Worm (Caenorhabditis elegans) whole organism, midembryonic: ENCODE measurements around the gene T03F6.10.

Experiments used
- flt-1 ChIP-seq: fragments of 200-800 bp; sonication (Bioruptor generic); IDR thresholded peaks from 2 replicates; pipeline ENCODE4 v1.3.6; 2022; ENCODE audit warnings: missing genetic modification characterization, missing compliant biosample characterization
- med-1 ChIP-seq: sonication (generic microtip); optimal IDR thresholded peaks from 2 replicates; lab custom pipeline; 2017; ENCODE audit warnings: missing genetic modification characterization, mild to moderate bottlenecking, missing compliant biosample characterization, antibody characterized with exemption, missing genetic modification reagents; ENCODE audit not compliant: insufficient read depth
- ztf-23 ChIP-seq: fragments of 200-800 bp; sonication (Bioruptor generic); IDR thresholded peaks from 2 replicates; pipeline ENCODE4 v1.3.6; 2022; ENCODE audit warnings: missing genetic modification reagents, missing genetic modification characterization, missing compliant biosample characterization

The T03F6.10 gene

DNA sequence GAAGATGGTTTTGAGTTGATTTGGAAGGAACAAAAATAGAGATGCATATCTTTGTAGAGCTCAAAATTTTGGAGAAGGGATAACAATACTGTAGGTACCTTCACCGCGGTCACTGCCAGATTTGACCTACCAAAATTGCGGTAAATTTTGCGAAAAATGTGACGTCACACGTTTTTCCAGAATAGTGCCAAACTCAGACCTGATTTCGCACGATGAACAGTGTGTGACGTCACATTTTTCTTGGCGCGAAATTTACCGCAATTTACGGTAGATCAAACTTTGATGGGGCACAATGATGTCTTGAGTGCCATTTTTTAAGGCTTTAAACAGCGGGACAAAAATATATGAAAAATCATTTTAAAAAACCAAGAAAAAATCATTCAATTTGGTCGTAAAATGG is 49.2 kb downstream of the T03F6.10 start:
- TF ChIP-seq ztf-23 (GFP tag; lab: Robert Waterston, UW) (no peak), flt-1 (GFP tag; lab: Robert Waterston, UW) (no peak), med-1 (no peak)
